Worm (Caenorhabditis elegans) whole organism, L2 larva: ENCODE data around the gene C08F8.9.
"Not testable (repeated sequence)": the region's sequence is repeated elsewhere in the genome, so short reads cannot be mapped to it uniquely, and the experiment has no call there.

ENCODE experiments used
- C34F6.9 ChIP-seq: fragments of 150-350 bp; optimal IDR thresholded peaks from 2 replicates; lab custom pipeline; 2014; ENCODE audit warnings: missing biosample characterization, missing genetic modification characterization
- R02D3.7 ChIP-seq: fragments of 150-350 bp; optimal IDR thresholded peaks from 2 replicates; lab custom pipeline; 2014; ENCODE audit warnings: missing biosample characterization, missing genetic modification characterization
- ZK546.5 ChIP-seq: sonication (generic microtip); optimal IDR thresholded peaks from 2 replicates; lab custom pipeline; 2017; ENCODE audit warnings: missing biosample characterization, missing genetic modification characterization
- alr-1 ChIP-seq: fragments of 150-350 bp; optimal IDR thresholded peaks from 2 replicates; lab custom pipeline; 2014; ENCODE audit warnings: missing biosample characterization, missing genetic modification characterization
- aly-2 ChIP-seq: fragments of 150-350 bp; optimal IDR thresholded peaks from 2 replicates; lab custom pipeline; 2014; ENCODE audit warnings: missing biosample characterization, missing genetic modification characterization
- ama-1 ChIP-seq: fragments of 150-350 bp; optimal IDR thresholded peaks from 2 replicates; lab custom pipeline; 2018; ENCODE audit warnings: inconsistent platforms
- blmp-1 ChIP-seq: sonication (generic microtip); optimal IDR thresholded peaks from 2 replicates; lab custom pipeline; 2017; ENCODE audit warnings: missing genetic modification characterization, mild to moderate bottlenecking, missing compliant biosample characterization, antibody characterized with exemption, moderate library complexity; ENCODE audit not compliant: insufficient read depth
- ceh-16 ChIP-seq: fragments of 150-350 bp; optimal IDR thresholded peaks from 2 replicates; lab custom pipeline; 2014; ENCODE audit warnings: missing biosample characterization, missing genetic modification characterization
- ceh-82 ChIP-seq: fragments of 150-350 bp; optimal IDR thresholded peaks from 2 replicates; lab custom pipeline; 2014; ENCODE audit warnings: missing biosample characterization, missing genetic modification characterization
- dmd-4 ChIP-seq: sonication (generic microtip); optimal IDR thresholded peaks from 2 replicates; lab custom pipeline; 2017; ENCODE audit warnings: missing biosample characterization, missing genetic modification characterization
- egl-27 ChIP-seq: sonication (generic microtip); optimal IDR thresholded peaks from 3 replicates; lab custom pipeline; 2017; ENCODE audit warnings: missing biosample characterization, missing genetic modification reagents, missing genetic modification characterization
- elt-1 ChIP-seq: fragments of 150-350 bp; optimal IDR thresholded peaks from 2 replicates; lab custom pipeline; 2014; ENCODE audit warnings: missing biosample characterization, missing genetic modification characterization
- elt-3 ChIP-seq: sonication (generic microtip); optimal IDR thresholded peaks from 2 replicates; lab custom pipeline; 2017; ENCODE audit warnings: missing biosample characterization, missing genetic modification characterization
- lin-11 ChIP-seq: fragments of 150-350 bp; sonication (generic microtip); optimal IDR thresholded peaks from 2 replicates; lab custom pipeline; 2014; ENCODE audit warnings: missing biosample characterization, missing genetic modification characterization, inconsistent platforms, mixed read lengths
- lin-13 ChIP-seq: fragments of 150-350 bp; optimal IDR thresholded peaks from 2 replicates; lab custom pipeline; 2014; ENCODE audit warnings: missing biosample characterization, missing genetic modification reagents, missing genetic modification characterization
- lsy-2 ChIP-seq, 2 experiments: fragments of 150-350 bp in 1 of 2; sonication (generic microtip) in 1 of 2; optimal IDR thresholded peaks; 2 replicates each; lab custom pipeline; 2014 to 2017; ENCODE audit warnings: missing biosample characterization in 2 of 2, missing genetic modification characterization in 2 of 2
- mab-5 ChIP-seq: fragments of 150-350 bp; optimal IDR thresholded peaks from 2 replicates; lab custom pipeline; 2014; ENCODE audit warnings: missing biosample characterization, missing genetic modification characterization
- mbf-1 ChIP-seq: sonication (generic microtip); optimal IDR thresholded peaks from 2 replicates; lab custom pipeline; 2017; ENCODE audit warnings: missing biosample characterization, missing genetic modification characterization
- nhr-10 ChIP-seq: sonication (generic microtip); optimal IDR thresholded peaks from 2 replicates; lab custom pipeline; 2017; ENCODE audit warnings: missing biosample characterization, missing genetic modification characterization
- nhr-11 ChIP-seq: fragments of 150-350 bp; optimal IDR thresholded peaks from 2 replicates; lab custom pipeline; 2014; ENCODE audit warnings: missing biosample characterization, missing genetic modification characterization
- nhr-12 ChIP-seq: fragments of 150-350 bp; optimal IDR thresholded peaks from 2 replicates; lab custom pipeline; 2014; ENCODE audit warnings: missing biosample characterization, missing genetic modification characterization
- nhr-21 ChIP-seq: fragments of 150-350 bp; optimal IDR thresholded peaks from 2 replicates; lab custom pipeline; 2014; ENCODE audit warnings: missing biosample characterization, missing genetic modification characterization
- nhr-23 ChIP-seq: fragments of 150-350 bp; optimal IDR thresholded peaks from 2 replicates; lab custom pipeline; 2014; ENCODE audit warnings: missing biosample characterization, missing genetic modification reagents, missing genetic modification characterization
- nhr-237 ChIP-seq: fragments of 150-350 bp; optimal IDR thresholded peaks from 2 replicates; lab custom pipeline; 2014; ENCODE audit warnings: missing biosample characterization, missing genetic modification characterization
- nhr-25 ChIP-seq: fragments of 150-350 bp; sonication (generic microtip); optimal IDR thresholded peaks from 3 replicates; lab custom pipeline; 2014; ENCODE audit warnings: missing biosample characterization, missing genetic modification characterization
- nhr-6 ChIP-seq: fragments of 150-350 bp; optimal IDR thresholded peaks from 2 replicates; lab custom pipeline; 2014; ENCODE audit warnings: missing biosample characterization, missing genetic modification characterization
- nhr-77 ChIP-seq: fragments of 150-350 bp; optimal IDR thresholded peaks from 2 replicates; lab custom pipeline; 2014; ENCODE audit warnings: missing biosample characterization, missing genetic modification characterization
- peb-1 ChIP-seq: fragments of 150-350 bp; optimal IDR thresholded peaks from 2 replicates; lab custom pipeline; 2014; ENCODE audit warnings: missing biosample characterization, missing genetic modification characterization
- sma-3 ChIP-seq: sonication (generic microtip); optimal IDR thresholded peaks from 2 replicates; lab custom pipeline; 2016; ENCODE audit warnings: missing genetic modification reagents, missing genetic modification characterization, missing compliant biosample characterization
- unc-39 ChIP-seq: fragments of 150-350 bp; optimal IDR thresholded peaks from 2 replicates; lab custom pipeline; 2014; ENCODE audit warnings: missing biosample characterization, missing genetic modification characterization
- unc-55 ChIP-seq: fragments of 150-350 bp; sonication (generic microtip); optimal IDR thresholded peaks from 3 replicates; lab custom pipeline; 2014; ENCODE audit warnings: missing biosample characterization, missing genetic modification reagents, missing genetic modification characterization
- zag-1 ChIP-seq: fragments of 150-350 bp; optimal IDR thresholded peaks from 2 replicates; lab custom pipeline; 2014; ENCODE audit warnings: missing biosample characterization, missing genetic modification characterization
- ztf-1 ChIP-seq: fragments of 200-800 bp; sonication (Bioruptor generic); conservative IDR thresholded peaks from 2 replicates; pipeline ENCODE4 v1.3.6; 2022; ENCODE audit warnings: missing genetic modification characterization, missing compliant biosample characterization
- ztf-11 ChIP-seq: sonication (generic microtip); optimal IDR thresholded peaks from 2 replicates; lab custom pipeline; 2017; ENCODE audit warnings: missing biosample characterization, missing genetic modification characterization

Gene C08F8.9

DNA sequence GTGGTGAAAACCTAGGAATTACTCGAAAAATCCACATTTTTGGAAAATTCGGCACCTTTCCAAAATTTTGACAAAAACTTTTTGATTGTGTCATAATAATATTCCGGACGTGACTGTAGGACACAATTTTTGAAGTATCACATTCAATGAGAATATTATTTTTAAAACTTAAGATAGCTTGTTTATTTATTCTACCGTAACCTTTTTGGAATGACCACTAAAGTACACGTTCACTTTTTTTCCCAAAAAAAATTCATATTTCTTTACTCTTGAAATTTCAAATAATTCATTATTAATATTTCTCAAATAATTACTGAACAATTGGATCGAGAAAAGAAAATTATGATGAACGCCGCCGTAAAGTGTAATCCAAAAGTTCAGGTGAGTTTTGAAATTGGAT lies 28.8 kb upstream of the C08F8.9 start, which contains the start of gene R07H5.9:
R07H5.9 (plus strand) TSS at position 301 of the 400 bp plus-strand sequence.
- TF ChIP-seq nhr-21 (tag; lab: Kevin White, UChicago): no peak
- no peak for TF ChIP-seq aly-2
- no peak for TF ChIP-seq lsy-2 (tag; optimal IDR thresholded peaks at IDR 0.05; lab: Kevin White, UChicago)

DNA sequence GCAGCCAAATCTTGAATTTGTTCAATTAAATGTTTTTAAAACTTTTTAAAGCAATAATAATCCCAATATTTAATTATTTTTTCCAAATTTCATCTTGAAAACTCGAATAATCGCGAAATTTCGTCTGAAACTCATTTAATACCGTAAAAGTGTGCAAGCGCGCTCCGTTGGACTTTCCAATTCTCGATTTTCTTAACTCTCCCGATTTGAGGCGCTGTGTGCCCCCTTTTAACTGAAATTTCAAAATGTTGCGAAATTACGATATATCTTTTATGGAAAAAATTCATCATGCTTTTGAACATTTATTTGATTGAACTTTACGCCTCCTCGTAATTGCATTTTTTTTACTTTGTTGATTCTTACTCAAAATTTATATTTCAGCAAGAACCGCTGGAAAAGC lies 24.0 kb upstream of the C08F8.9 start, which contains the start of gene R07H5.11:
R07H5.11 (plus strand) TSS at position 380 of the 400 bp plus-strand sequence.
- TF ChIP-seq peb-1, ztf-11, nhr-23 (tag; lab: Kevin White, UChicago): not testable (repeated sequence)

DNA sequence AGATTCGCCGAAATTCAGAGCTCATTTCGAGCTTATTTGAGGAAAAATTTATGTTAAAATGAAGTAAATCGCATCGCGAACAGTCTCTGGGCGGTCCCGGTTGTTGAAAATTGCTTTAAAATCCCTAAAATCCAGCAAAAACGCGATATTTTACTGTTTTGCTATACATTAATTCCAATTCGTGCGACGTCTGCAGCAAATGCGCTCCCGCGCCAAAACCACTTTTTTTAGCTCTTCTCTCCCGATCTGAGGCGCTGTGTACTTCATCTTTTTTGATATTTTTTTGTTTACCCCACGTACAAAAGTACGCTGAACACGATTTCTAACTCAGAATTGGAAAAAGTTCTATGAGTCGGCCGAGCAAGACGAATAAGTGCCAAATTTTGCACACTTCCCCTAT lies 20.6 kb upstream of the C08F8.9 start, which contains the start of gene R07H5.16:
R07H5.16 (plus strand) TSS at position 348 of the 400 bp plus-strand sequence.
- TF ChIP-seq nhr-6; zag-1 (tag; lab: Kevin White, UChicago); egl-27 (tag; lab: Kevin White, UChicago): not testable (repeated sequence)

DNA sequence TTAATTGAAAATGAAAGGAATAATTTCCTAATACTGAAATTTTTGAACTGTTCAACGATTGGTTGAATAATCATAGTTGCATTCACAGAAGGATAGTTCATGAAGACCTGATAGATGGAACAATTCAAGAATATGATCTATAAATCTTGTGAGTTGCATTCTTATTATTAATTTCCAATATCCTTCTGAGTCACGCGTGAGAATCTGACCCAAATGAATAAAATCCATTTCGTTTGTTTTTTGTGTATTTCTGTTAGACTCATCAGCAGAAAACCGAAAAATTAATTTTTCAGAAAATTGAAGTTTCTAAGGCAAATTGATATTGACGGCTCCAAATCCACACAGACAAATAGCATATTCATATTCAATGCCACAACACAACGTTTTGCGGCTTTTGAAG lies 11.0 kb upstream of the C08F8.9 start, which contains the start of gene fbxb-79:
fbxb-79 (minus strand) TSS at position 101 of the 400 bp plus-strand sequence.
- TF ChIP-seq lin-13 (no peak), nhr-21 (tag; lab: Kevin White, UChicago) (no peak), ZK546.5 (tag; lab: Kevin White, UChicago) (no peak), nhr-11 (tag; lab: Kevin White, UChicago) (no peak), ceh-82 (no peak), R02D3.7 (no peak), elt-3 (tag; lab: Kevin White, UChicago) (no peak)
- TF ChIP-seq, all 48 proteins: peak for 0

- no peak for TF ChIP-seq nhr-12 (tag; lab: Kevin White, UChicago)
- no peak for TF ChIP-seq R02D3.7
- TF ChIP-seq blmp-1 (tag; lab: Kevin White, UChicago): no peak
- no peak for TF ChIP-seq ama-1 (lab: Kevin White, UChicago)
- TF ChIP-seq nhr-237: no peak
- no peak for TF ChIP-seq aly-2
- no peak for TF ChIP-seq zag-1 (tag; lab: Kevin White, UChicago)
- TF ChIP-seq lin-11 (tag; lab: Kevin White, UChicago): no peak
- TF ChIP-seq elt-1: no peak
- TF ChIP-seq unc-55: no peak
- TF ChIP-seq ztf-1 (GFP tag; lab: Robert Waterston, UW): no peak
- no peak for TF ChIP-seq alr-1
- no peak for TF ChIP-seq mab-5
- no peak for TF ChIP-seq lsy-2 (tag; optimal IDR thresholded peaks at IDR 0.05; lab: Kevin White, UChicago)
- TF ChIP-seq dmd-4 (tag; lab: Kevin White, UChicago): no peak
Observed at ce11 chrIV:11186729-11187128, 8.3 kb upstream of the C08F8.9 start, which contains the start of gene sdz-27. sdz-27 (plus strand) TSS chrIV:11187029.

ce11 chrIV:11183991-11184390 lies 5.6 kb upstream of the C08F8.9 start, which contains the start of gene nuaf-3:
nuaf-3 (plus strand) TSS chrIV:11184291.
- TF ChIP-seq lin-11 (tag; lab: Kevin White, UChicago): no peak
- no peak for TF ChIP-seq egl-27 (tag; lab: Kevin White, UChicago)
- TF ChIP-seq blmp-1 (tag; lab: Kevin White, UChicago): no peak
- no peak for TF ChIP-seq nhr-6
- TF ChIP-seq elt-1: no peak
- TF ChIP-seq ceh-82: no peak
- TF ChIP-seq ztf-1 (GFP tag; lab: Robert Waterston, UW): no peak
- no peak for TF ChIP-seq ztf-11 (tag; lab: Kevin White, UChicago)
- no peak for TF ChIP-seq alr-1
- TF ChIP-seq zag-1 (tag; lab: Kevin White, UChicago): no peak
- TF ChIP-seq nhr-25: no peak
- TF ChIP-seq mbf-1 (tag; lab: Kevin White, UChicago): no peak
- no peak for TF ChIP-seq nhr-77 (tag; lab: Kevin White, UChicago)
- TF ChIP-seq ceh-16 (tag; lab: Kevin White, UChicago): no peak
- no peak for TF ChIP-seq nhr-10 (tag; lab: Kevin White, UChicago)
- no peak for TF ChIP-seq unc-39 (tag; lab: Kevin White, UChicago)
- no peak for TF ChIP-seq ZK546.5 (tag; lab: Kevin White, UChicago)
- no peak for TF ChIP-seq lsy-2 (tag; optimal IDR thresholded peaks at IDR 0.05; lab: Kevin White, UChicago)
- TF ChIP-seq sma-3 (GFP tag; lab: Kevin White, UChicago): no peak
- no peak for TF ChIP-seq C34F6.9 (tag; lab: Kevin White, UChicago)
